Worm (Caenorhabditis elegans) whole organism, L4 larva: ENCODE measurements around the gene sop-2.
A peak's percentile ranks its signal among the peaks of the same experiment; 100 is the strongest.

Experiments
- F26F4.8 ChIP-seq: fragments of 200-800 bp; sonication (Bioruptor generic); conservative IDR thresholded peaks from 2 replicates; pipeline ENCODE4 v1.3.6; 2022; ENCODE audit warnings: missing genetic modification characterization, missing compliant biosample characterization
- F37D6.2 ChIP-seq: sonication (generic microtip); optimal IDR thresholded peaks from 2 replicates; lab custom pipeline; 2016; ENCODE audit warnings: mild to moderate bottlenecking, missing genetic modification characterization, missing compliant biosample characterization
- F44E2.7 ChIP-seq: fragments of 200-800 bp; sonication (Bioruptor generic); IDR thresholded peaks from 2 replicates; pipeline ENCODE4 v2.1.2; 2022; ENCODE audit warnings: missing genetic modification characterization, missing compliant biosample characterization
- F49E8.2 ChIP-seq: sonication (generic microtip); optimal IDR thresholded peaks from 2 replicates; lab custom pipeline; 2016; ENCODE audit warnings: missing compliant biosample characterization, mild to moderate bottlenecking, missing genetic modification characterization, borderline replicate concordance
- R02D3.7 ChIP-seq: fragments of 150-350 bp; sonication (generic microtip); optimal IDR thresholded peaks from 3 replicates; lab custom pipeline; 2014; ENCODE audit warnings: missing biosample characterization, missing genetic modification characterization
- T20F7.1 ChIP-seq: fragments of 200-800 bp; sonication (Bioruptor generic); optimal IDR thresholded peaks from 2 replicates; lab custom pipeline; 2018; ENCODE audit warnings: mild to moderate bottlenecking, missing genetic modification characterization, missing compliant biosample characterization
- Y48G9A.11 ChIP-seq: fragments of 200-800 bp; sonication (Bioruptor generic); IDR thresholded peaks from 2 replicates; pipeline ENCODE4 v1.3.6; 2022; ENCODE audit warnings: missing genetic modification reagents, missing genetic modification characterization, missing compliant biosample characterization
- Y5F2A.4 ChIP-seq: fragments of 200-800 bp; sonication (Bioruptor generic); optimal IDR thresholded peaks from 2 replicates; lab custom pipeline; 2018; ENCODE audit warnings: mild to moderate bottlenecking, missing genetic modification characterization, missing compliant biosample characterization
- Y75B8A.6 ChIP-seq: fragments of 200-800 bp; sonication (Bioruptor generic); IDR thresholded peaks from 2 replicates; pipeline ENCODE4 v1.3.6; 2022; ENCODE audit warnings: missing genetic modification reagents, missing genetic modification characterization, missing compliant biosample characterization
- aha-1 ChIP-seq: fragments of 150-350 bp; peaks from one replicate; lab custom pipeline; 2014; ENCODE audit warnings: missing biosample characterization, missing genetic modification characterization
- aly-2 ChIP-seq: sonication (generic microtip); optimal IDR thresholded peaks from 2 replicates; lab custom pipeline; 2018; ENCODE audit warnings: missing biosample characterization, missing genetic modification characterization
- attf-4 ChIP-seq: sonication (generic microtip); optimal IDR thresholded peaks from 3 replicates; lab custom pipeline; 2017; ENCODE audit warnings: missing biosample characterization, missing genetic modification characterization
- ceh-20 ChIP-seq: fragments of 200-800 bp; sonication (Bioruptor generic); IDR thresholded peaks from 2 replicates; pipeline ENCODE4 v1.3.6; 2022; ENCODE audit warnings: missing genetic modification reagents, missing genetic modification characterization, missing compliant biosample characterization
- ceh-28 ChIP-seq: fragments of 150-350 bp; optimal IDR thresholded peaks from 2 replicates; lab custom pipeline; 2014; ENCODE audit warnings: missing biosample characterization, missing genetic modification reagents, missing genetic modification characterization
- daf-16 ChIP-seq, 3 experiments: sonication (generic microtip); optimal IDR thresholded peaks; 2 replicates each; lab custom pipeline; 2016 to 2017; ENCODE audit warnings: missing genetic modification characterization in 3 of 3, missing genetic modification reagents in 3 of 3, mild to moderate bottlenecking in 2 of 3, missing compliant biosample characterization in 2 of 3, missing biosample characterization in 1 of 3, moderate library complexity in 1 of 3
- daf-19 ChIP-seq: fragments of 200-800 bp; sonication (Bioruptor generic); conservative IDR thresholded peaks from 2 replicates; pipeline ENCODE4 v1.3.6; 2022; ENCODE audit warnings: missing genetic modification characterization, missing compliant biosample characterization
- dmd-9 ChIP-seq: fragments of 200-800 bp; sonication (Bioruptor generic); IDR thresholded peaks from 2 replicates; pipeline ENCODE4 v1.3.6; 2022; ENCODE audit warnings: missing genetic modification reagents, missing genetic modification characterization, missing compliant biosample characterization
- dpl-1 ChIP-seq: fragments of 150-350 bp; optimal IDR thresholded peaks from 2 replicates; lab custom pipeline; 2014; ENCODE audit warnings: missing biosample characterization, missing genetic modification reagents, missing genetic modification characterization
- duxl-1 ChIP-seq: sonication (generic microtip); optimal IDR thresholded peaks from 2 replicates; lab custom pipeline; 2016; ENCODE audit warnings: mild to moderate bottlenecking, missing genetic modification characterization, moderate library complexity, missing compliant biosample characterization; ENCODE audit not compliant: poor library complexity
- dve-1 ChIP-seq: sonication (generic microtip); optimal IDR thresholded peaks from 2 replicates; lab custom pipeline; 2017; ENCODE audit warnings: antibody characterized with exemption, mild to moderate bottlenecking, missing genetic modification characterization, missing compliant biosample characterization; ENCODE audit not compliant: insufficient read depth
- egl-43 ChIP-seq: fragments of 200-800 bp; sonication (Bioruptor generic); IDR thresholded peaks from 2 replicates; pipeline ENCODE4 v1.3.6; 2022; ENCODE audit warnings: missing genetic modification reagents, missing genetic modification characterization, missing compliant biosample characterization
- hif-1 ChIP-seq, 2 experiments: sonication (generic microtip); optimal IDR thresholded peaks; 2 replicates each; lab custom pipeline; 2016 to 2017; ENCODE audit warnings: missing compliant biosample characterization in 2 of 2, missing genetic modification characterization in 2 of 2, missing genetic modification reagents in 2 of 2, missing genotype in 2 of 2, mild to moderate bottlenecking in 1 of 2
- hlh-11 ChIP-seq: fragments of 200-800 bp; sonication (Bioruptor generic); optimal IDR thresholded peaks from 2 replicates; lab custom pipeline; 2018; ENCODE audit warnings: mild to moderate bottlenecking, missing genetic modification characterization, missing compliant biosample characterization
- hlh-30 ChIP-seq: sonication (generic microtip); optimal IDR thresholded peaks from 2 replicates; lab custom pipeline; 2017; ENCODE audit warnings: antibody characterized with exemption, mild to moderate bottlenecking, missing genetic modification characterization, missing compliant biosample characterization; ENCODE audit not compliant: insufficient read depth
- hmg-1.1 ChIP-seq: fragments of 200-800 bp; sonication (Bioruptor generic); IDR thresholded peaks from 2 replicates; pipeline ENCODE4 v1.3.6; 2022; ENCODE audit warnings: missing genetic modification reagents, missing genetic modification characterization, missing compliant biosample characterization
- lin-13 ChIP-seq: fragments of 150-350 bp; optimal IDR thresholded peaks from 2 replicates; lab custom pipeline; 2014; ENCODE audit warnings: missing biosample characterization, missing genetic modification reagents, missing genetic modification characterization
- lin-38 ChIP-seq: fragments of 200-800 bp; sonication (Bioruptor generic); IDR thresholded peaks from 2 replicates; pipeline ENCODE4 v1.3.6; 2022; ENCODE audit warnings: missing genetic modification reagents, missing genetic modification characterization, missing compliant biosample characterization
- lsy-2 ChIP-seq, 2 experiments: fragments of 150-350 bp in 1 of 2; sonication (generic microtip) in 1 of 2; optimal IDR thresholded peaks; 2 replicates each; lab custom pipeline; 2014 to 2017; ENCODE audit warnings: missing biosample characterization in 2 of 2, missing genetic modification characterization in 2 of 2
- madf-5 ChIP-seq, 2 experiments: fragments of 200-800 bp; sonication (Bioruptor generic); IDR thresholded peaks; 2 replicates each; pipeline ENCODE4 v1.3.6; 2022; ENCODE audit warnings: missing compliant biosample characterization in 2 of 2, missing genetic modification characterization in 2 of 2
- mdl-1 ChIP-seq, 2 experiments: fragments of 150-350 bp in 1 of 2; sonication (generic microtip) in 1 of 2; optimal IDR thresholded peaks; 2 replicates each; lab custom pipeline; 2014 to 2017; ENCODE audit warnings: missing biosample characterization in 2 of 2, missing genetic modification characterization in 2 of 2
- mep-1 ChIP-seq: fragments of 150-350 bp; sonication (generic microtip); optimal IDR thresholded peaks from 3 replicates; lab custom pipeline; 2014; ENCODE audit warnings: missing biosample characterization, missing genetic modification characterization
- mxl-3 ChIP-seq: fragments of 200-800 bp; sonication (Bioruptor generic); optimal IDR thresholded peaks from 2 replicates; lab custom pipeline; 2018; ENCODE audit warnings: mild to moderate bottlenecking, missing genetic modification characterization, missing compliant biosample characterization
- nhr-102 ChIP-seq: sonication (generic microtip); optimal IDR thresholded peaks from 2 replicates; lab custom pipeline; 2016; ENCODE audit warnings: mild to moderate bottlenecking, missing genetic modification characterization, moderate library complexity, missing compliant biosample characterization
- nhr-237 ChIP-seq: sonication (generic microtip); optimal IDR thresholded peaks from 2 replicates; lab custom pipeline; 2017; ENCODE audit warnings: missing biosample characterization, missing genetic modification characterization
- nhr-25 ChIP-seq: sonication (generic microtip); optimal IDR thresholded peaks from 2 replicates; lab custom pipeline; 2017; ENCODE audit warnings: missing genetic modification characterization, mild to moderate bottlenecking, missing compliant biosample characterization, antibody characterized with exemption, moderate library complexity, borderline replicate concordance; ENCODE audit not compliant: insufficient read depth
- nhr-28 ChIP-seq: fragments of 150-350 bp; optimal IDR thresholded peaks from 2 replicates; lab custom pipeline; 2014; ENCODE audit warnings: missing biosample characterization, missing genetic modification characterization
- nhr-48 ChIP-seq: sonication (generic microtip); optimal IDR thresholded peaks from 2 replicates; lab custom pipeline; 2016; ENCODE audit warnings: mild to moderate bottlenecking, missing genetic modification characterization, missing compliant biosample characterization
- nhr-6 ChIP-seq: fragments of 150-350 bp; optimal IDR thresholded peaks from 2 replicates; lab custom pipeline; 2014; ENCODE audit warnings: missing biosample characterization, missing genetic modification characterization
- nhr-77 ChIP-seq: fragments of 150-350 bp; optimal IDR thresholded peaks from 2 replicates; lab custom pipeline; 2014; ENCODE audit warnings: missing biosample characterization, missing genetic modification characterization
- php-3 ChIP-seq: fragments of 200-800 bp; sonication (Bioruptor generic); IDR thresholded peaks from 2 replicates; pipeline ENCODE4 v1.3.6; 2022; ENCODE audit warnings: missing genetic modification reagents, missing genetic modification characterization, missing compliant biosample characterization
- pqm-1 ChIP-seq: sonication (generic microtip); optimal IDR thresholded peaks from 2 replicates; lab custom pipeline; 2017; ENCODE audit warnings: missing biosample characterization, missing genetic modification characterization
- rbr-2 ChIP-seq: sonication (generic microtip); optimal IDR thresholded peaks from 2 replicates; lab custom pipeline; 2016; ENCODE audit warnings: missing genotype, missing genetic modification characterization, missing compliant biosample characterization
- saeg-2 ChIP-seq: fragments of 200-800 bp; sonication (Bioruptor generic); IDR thresholded peaks from 2 replicates; pipeline ENCODE4 v1.3.6; 2022; ENCODE audit warnings: missing genetic modification reagents, missing genetic modification characterization, missing compliant biosample characterization
- snpc-1.2 ChIP-seq: fragments of 200-800 bp; sonication (Bioruptor generic); IDR thresholded peaks from 2 replicates; pipeline ENCODE4 v1.3.6; 2022; ENCODE audit warnings: missing genetic modification reagents, missing genetic modification characterization, missing compliant biosample characterization
- spr-3 ChIP-seq: fragments of 200-800 bp; sonication (Bioruptor generic); optimal IDR thresholded peaks from 2 replicates; lab custom pipeline; 2018; ENCODE audit warnings: mild to moderate bottlenecking, missing genetic modification characterization, missing compliant biosample characterization
- tag-97 ChIP-seq: fragments of 200-800 bp; sonication (Bioruptor generic); IDR thresholded peaks from 2 replicates; pipeline ENCODE4 v1.3.6; 2022; ENCODE audit warnings: missing genetic modification characterization, missing compliant biosample characterization
- vab-7 ChIP-seq: fragments of 200-800 bp; sonication (Bioruptor generic); IDR thresholded peaks from 2 replicates; pipeline ENCODE4 v1.3.6; 2022; ENCODE audit warnings: missing genetic modification reagents, missing genetic modification characterization, missing compliant biosample characterization
- ztf-7 ChIP-seq: fragments of 150-350 bp; optimal IDR thresholded peaks from 2 replicates; lab custom pipeline; 2014; ENCODE audit warnings: missing biosample characterization, missing genetic modification characterization

sop-2 gene

ce11 chrII:12339152-12339551 lies 592 bp upstream of the sop-2 start:
- TF ChIP-seq F37D6.2 (tag; lab: Kevin White, UChicago) (no peak), mep-1 (tag; lab: Kevin White, UChicago) (peak; percentile 78), pqm-1 (tag; lab: Kevin White, UChicago) (no peak), ztf-7 (tag; lab: Kevin White, UChicago) (no peak), rbr-2 (tag; lab: Kevin White, UChicago) (peak; percentile 57), ceh-28 (tag; lab: Kevin White, UChicago) (peak; percentile 46), lin-38 (GFP tag; lab: Robert Waterston, UW) (peak; percentile 30; the same call in 1 of the 2 replicates), lin-13 (peak; percentile 28), nhr-102 (tag; lab: Kevin White, UChicago) (no peak), dve-1 (tag; lab: Kevin White, UChicago) (peak; percentile 71), Y48G9A.11 (no peak), mxl-3 (GFP tag; lab: Kevin White, UChicago) (no peak), Y75B8A.6 (no peak), daf-16 (GFP tag; optimal IDR thresholded peaks at IDR 0.05; lab: Kevin White, UChicago) (no peak), daf-16 (tag; optimal IDR thresholded peaks at IDR 0.05; lab: Kevin White, UChicago) (peak; percentile 53), dpl-1 (GFP tag; lab: Kevin White, UChicago) (peak; percentile 43), nhr-6 (tag; lab: Kevin White, UChicago) (peak; percentile 43), nhr-77 (tag; lab: Kevin White, UChicago) (peak; percentile 30), mdl-1 (tag; optimal IDR thresholded peaks at IDR 0.05; lab: Kevin White, UChicago) (peak in 1 of 2 experiments; percentile 57), F44E2.7 (GFP tag; lab: Robert Waterston, UW) (no peak), aha-1 (peak; percentile 98), nhr-28 (tag; lab: Kevin White, UChicago) (peak; percentile 66), saeg-2 (no peak), lsy-2 (tag; optimal IDR thresholded peaks at IDR 0.05; lab: Kevin White, UChicago) (peak; percentile 65 to 94), madf-5 (GFP tag; IDR thresholded peaks at IDR 0.05; lab: Robert Waterston, UW) (0 out of 4 replicates have a peak, but pooled peaks of 1 of the 2 experiments have one; percentile 17), F49E8.2 (tag; lab: Kevin White, UChicago) (no peak), hlh-30 (peak; percentile 95), duxl-1 (tag; lab: Kevin White, UChicago) (peak; percentile 78), hif-1 (tag; optimal IDR thresholded peaks at IDR 0.05; lab: Kevin White, UChicago) (peak in 1 of 2 experiments; percentile 59), tag-97 (GFP tag; lab: Robert Waterston, UW) (no peak), nhr-25 (tag; lab: Kevin White, UChicago) (peak; percentile 27)

DNA sequence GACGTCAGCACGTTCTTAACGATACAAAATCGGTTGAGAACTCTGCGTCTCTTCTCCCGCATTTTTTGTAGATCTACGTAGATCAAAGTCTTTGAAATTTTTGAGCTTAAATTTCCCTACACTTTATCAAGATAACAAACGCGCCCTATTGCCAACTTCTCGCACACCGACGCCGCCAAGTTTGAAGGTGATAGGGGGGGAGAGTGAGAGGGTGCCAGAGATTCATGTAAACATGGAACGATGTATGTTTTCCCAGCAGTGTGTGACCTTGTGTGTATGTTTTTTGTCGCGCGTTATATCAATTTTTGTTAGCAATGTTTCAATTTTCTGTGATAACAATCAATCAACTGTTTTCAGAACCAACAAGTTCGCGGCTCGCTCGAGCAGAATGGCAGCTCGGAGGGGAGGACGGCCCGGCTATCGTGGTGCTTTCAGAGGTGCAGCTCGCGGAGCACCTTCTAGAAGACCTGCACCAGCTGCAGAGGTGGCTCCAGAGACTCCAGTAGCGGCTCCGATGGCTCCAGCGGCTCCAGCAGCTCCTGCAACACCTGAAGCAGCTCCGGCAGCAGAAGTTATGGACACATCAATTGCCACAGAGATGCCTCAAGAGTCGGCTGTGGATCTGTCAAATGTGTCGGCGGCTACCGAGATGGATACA lies 2.0 kb downstream of the sop-2 start:
- peak; percentile 45 for TF ChIP-seq lin-38 (GFP tag; lab: Robert Waterston, UW)
- TF ChIP-seq vab-7, result no peak
- TF ChIP-seq spr-3 (GFP tag; lab: Kevin White, UChicago), result no peak
- TF ChIP-seq snpc-1.2 (GFP tag; lab: Robert Waterston, UW), result no peak
- TF ChIP-seq mep-1 (tag; lab: Kevin White, UChicago), result no peak
- TF ChIP-seq ceh-20 (GFP tag; lab: Robert Waterston, UW), result no peak
- TF ChIP-seq nhr-237 (tag; lab: Kevin White, UChicago), result no peak
- TF ChIP-seq F37D6.2 (tag; lab: Kevin White, UChicago), result no peak
- no peak for TF ChIP-seq php-3
- no peak for TF ChIP-seq nhr-48 (tag; lab: Kevin White, UChicago)
- TF ChIP-seq daf-19 (GFP tag; lab: Robert Waterston, UW), result no peak
- no peak for TF ChIP-seq rbr-2 (tag; lab: Kevin White, UChicago)
- peak; percentile 54; the same call in 1 of the 2 replicates for TF ChIP-seq egl-43 (GFP tag; lab: Robert Waterston, UW)
- TF ChIP-seq attf-4 (tag; lab: Kevin White, UChicago), result no peak
- TF ChIP-seq Y5F2A.4 (GFP tag; lab: Kevin White, UChicago), result no peak
- TF ChIP-seq T20F7.1 (GFP tag; lab: Kevin White, UChicago), result no peak
- no peak for TF ChIP-seq mxl-3 (GFP tag; lab: Kevin White, UChicago)
- no peak for TF ChIP-seq aly-2 (tag; lab: Kevin White, UChicago)
- no peak for TF ChIP-seq R02D3.7 (tag; lab: Kevin White, UChicago)
- TF ChIP-seq hlh-11 (tag; lab: Kevin White, UChicago), result no peak
- no peak for TF ChIP-seq F26F4.8 (GFP tag; lab: Robert Waterston, UW)
- TF ChIP-seq dmd-9 (GFP tag; lab: Robert Waterston, UW), result no peak
- no peak for TF ChIP-seq hmg-1.1 (GFP tag; lab: Robert Waterston, UW)
